Worm (Caenorhabditis elegans) whole organism, young adult: ENCODE data around the gene fbxc-19.

Experiments
- C17E4.6 ChIP-seq: fragments of 200-800 bp; sonication (Bioruptor generic); IDR thresholded peaks from 2 replicates; pipeline ENCODE4 v1.3.6; 2022; ENCODE audit warnings: missing genetic modification reagents, missing genetic modification characterization, missing compliant biosample characterization
- F22D6.2 ChIP-seq: sonication (generic microtip); optimal IDR thresholded peaks from 2 replicates; lab custom pipeline; 2016; ENCODE audit warnings: mild to moderate bottlenecking, missing genetic modification characterization, missing compliant biosample characterization
- F23B12.7 ChIP-seq: sonication (generic microtip); optimal IDR thresholded peaks from 2 replicates; lab custom pipeline; 2017; ENCODE audit warnings: missing genetic modification characterization, mild to moderate bottlenecking, missing compliant biosample characterization, antibody characterized with exemption, moderate library complexity; ENCODE audit not compliant: insufficient read depth
- F39B2.1 ChIP-seq: fragments of 200-800 bp; sonication (Bioruptor generic); IDR thresholded peaks from 2 replicates; pipeline ENCODE4 v1.3.6; 2022; ENCODE audit warnings: missing genetic modification reagents, missing genetic modification characterization, missing compliant biosample characterization
- F57A8.1 ChIP-seq: fragments of 200-800 bp; sonication (Bioruptor generic); optimal IDR thresholded peaks from 2 replicates; lab custom pipeline; 2018; ENCODE audit warnings: mild to moderate bottlenecking, missing genetic modification characterization, moderate library complexity, missing compliant biosample characterization
- T07F8.4 ChIP-seq: sonication (generic microtip); optimal IDR thresholded peaks from 2 replicates; lab custom pipeline; 2016; ENCODE audit warnings: mild to moderate bottlenecking, missing genetic modification characterization, moderate library complexity, missing compliant biosample characterization
- T26A5.8 ChIP-seq: sonication (generic microtip); optimal IDR thresholded peaks from 2 replicates; lab custom pipeline; 2016; ENCODE audit warnings: missing genetic modification characterization, missing compliant biosample characterization
- Y95B8A.8 ChIP-seq: fragments of 200-800 bp; sonication (Bioruptor generic); IDR thresholded peaks from 2 replicates; pipeline ENCODE4 v1.3.6; 2022; ENCODE audit warnings: missing genetic modification reagents, missing genetic modification characterization, missing compliant biosample characterization
- ZK185.1 ChIP-seq: sonication (generic microtip); optimal IDR thresholded peaks from 2 replicates; lab custom pipeline; 2016; ENCODE audit warnings: mild to moderate bottlenecking, missing genetic modification characterization, missing compliant biosample characterization; ENCODE audit not compliant: poor library complexity, severe bottlenecking
- attf-6 ChIP-seq: fragments of 200-800 bp; sonication (Bioruptor generic); IDR thresholded peaks from 2 replicates; pipeline ENCODE4 v1.3.6; 2022; ENCODE audit warnings: missing genetic modification reagents, missing genetic modification characterization, missing compliant biosample characterization
- ceh-100 ChIP-seq: fragments of 200-800 bp; sonication (Bioruptor generic); IDR thresholded peaks from 2 replicates; pipeline ENCODE4 v1.3.6; 2022; ENCODE audit warnings: missing genetic modification reagents, missing genetic modification characterization, missing compliant biosample characterization
- ceh-27 ChIP-seq: fragments of 200-800 bp; sonication (Bioruptor generic); optimal IDR thresholded peaks from 2 replicates; lab custom pipeline; 2018; ENCODE audit warnings: mild to moderate bottlenecking, missing genetic modification characterization, moderate library complexity, missing compliant biosample characterization
- ceh-40 ChIP-seq: fragments of 200-800 bp; sonication (Bioruptor generic); IDR thresholded peaks from 2 replicates; pipeline ENCODE4 v1.3.6; 2022; ENCODE audit warnings: missing genetic modification characterization, missing compliant biosample characterization
- dpff-1 ChIP-seq: sonication (generic microtip); optimal IDR thresholded peaks from 2 replicates; lab custom pipeline; 2017; ENCODE audit warnings: mild to moderate bottlenecking, missing genetic modification characterization, missing compliant biosample characterization
- egl-18 ChIP-seq: fragments of 200-800 bp; sonication (Bioruptor generic); IDR thresholded peaks from 2 replicates; pipeline ENCODE4 v1.3.6; 2022; ENCODE audit warnings: missing genetic modification reagents, missing genetic modification characterization, missing compliant biosample characterization
- ekl-4 ChIP-seq: fragments of 200-800 bp; sonication (Bioruptor generic); IDR thresholded peaks from 2 replicates; pipeline ENCODE4 v1.3.6; 2022; ENCODE audit warnings: missing genetic modification reagents, missing genetic modification characterization, missing compliant biosample characterization
- ets-4 ChIP-seq: fragments of 200-800 bp; sonication (Bioruptor generic); optimal IDR thresholded peaks from 2 replicates; lab custom pipeline; 2018; ENCODE audit warnings: mild to moderate bottlenecking, missing genetic modification characterization, missing compliant biosample characterization
- gei-17 ChIP-seq: fragments of 200-800 bp; sonication (Bioruptor generic); optimal IDR thresholded peaks from 2 replicates; lab custom pipeline; 2018; ENCODE audit warnings: mild to moderate bottlenecking, missing genetic modification characterization, missing compliant biosample characterization
- him-1 ChIP-seq: sonication (generic microtip); optimal IDR thresholded peaks from 2 replicates; lab custom pipeline; 2016; ENCODE audit warnings: missing genotype, missing genetic modification reagents, missing genetic modification characterization, missing compliant biosample characterization
- hrde-1 ChIP-seq: sonication (generic microtip); optimal IDR thresholded peaks from 2 replicates; lab custom pipeline; 2016; ENCODE audit warnings: missing genetic modification characterization, mild to moderate bottlenecking, missing compliant biosample characterization, moderate library complexity, missing genotype, missing genetic modification reagents, borderline replicate concordance
- hsf-1 ChIP-seq: fragments of 200-800 bp; sonication (Bioruptor generic); IDR thresholded peaks from 2 replicates; pipeline ENCODE4 v1.3.6; 2022; ENCODE audit warnings: missing genetic modification reagents, missing genetic modification characterization, missing compliant biosample characterization
- let-526 ChIP-seq: fragments of 200-800 bp; sonication (Bioruptor generic); IDR thresholded peaks from 2 replicates; pipeline ENCODE4 v1.3.6; 2022; ENCODE audit warnings: missing genetic modification reagents, missing genetic modification characterization, missing compliant biosample characterization
- lin-54 ChIP-seq: fragments of 200-800 bp; sonication (Bioruptor generic); optimal IDR thresholded peaks from 2 replicates; lab custom pipeline; 2018; ENCODE audit warnings: mild to moderate bottlenecking, missing genetic modification characterization, missing compliant biosample characterization
- lir-1 ChIP-seq: fragments of 200-800 bp; sonication (Bioruptor generic); conservative IDR thresholded peaks from 2 replicates; pipeline ENCODE4 v1.3.6; 2022; ENCODE audit warnings: missing genetic modification reagents, missing genetic modification characterization, missing compliant biosample characterization
- lsl-1 ChIP-seq: fragments of 200-800 bp; sonication (Bioruptor generic); optimal IDR thresholded peaks from 2 replicates; lab custom pipeline; 2018; ENCODE audit warnings: mild to moderate bottlenecking, missing genetic modification characterization, moderate library complexity, missing compliant biosample characterization
- madf-10 ChIP-seq: sonication (generic microtip); optimal IDR thresholded peaks from 2 replicates; lab custom pipeline; 2016; ENCODE audit warnings: mild to moderate bottlenecking, missing genetic modification characterization, missing compliant biosample characterization
- madf-6 ChIP-seq: fragments of 200-800 bp; sonication (Bioruptor generic); IDR thresholded peaks from 2 replicates; pipeline ENCODE4 v1.3.6; 2022; ENCODE audit warnings: missing genetic modification reagents, missing genetic modification characterization, missing compliant biosample characterization
- mes-4 ChIP-seq: sonication (generic microtip); optimal IDR thresholded peaks from 2 replicates; lab custom pipeline; 2016; ENCODE audit warnings: missing genotype, missing genetic modification characterization, missing compliant biosample characterization
- nfya-2 ChIP-seq: fragments of 200-800 bp; sonication (Bioruptor generic); IDR thresholded peaks from 2 replicates; pipeline ENCODE4 v1.3.6; 2022; ENCODE audit warnings: missing genetic modification reagents, missing genetic modification characterization, missing compliant biosample characterization
- nhr-179 ChIP-seq: sonication (generic microtip); optimal IDR thresholded peaks from 2 replicates; lab custom pipeline; 2016; ENCODE audit warnings: mild to moderate bottlenecking, missing genetic modification characterization, missing compliant biosample characterization
- rec-8 ChIP-seq, 2 experiments: sonication (generic microtip); optimal IDR thresholded peaks; 2 replicates each; lab custom pipeline; 2016; ENCODE audit warnings: mild to moderate bottlenecking in 2 of 2, missing genetic modification characterization in 2 of 2, missing genetic modification reagents in 2 of 2, missing genotype in 2 of 2, missing biosample characterization in 1 of 2, missing compliant biosample characterization in 1 of 2, moderate library complexity in 1 of 2
- snpc-1.1 ChIP-seq: sonication (generic microtip); optimal IDR thresholded peaks from 2 replicates; lab custom pipeline; 2017; ENCODE audit warnings: missing genetic modification characterization, mild to moderate bottlenecking, missing compliant biosample characterization, antibody characterized with exemption, moderate library complexity, missing genotype, missing genetic modification reagents; ENCODE audit not compliant: insufficient read depth
- snpc-3.4 ChIP-seq: sonication (generic microtip); optimal IDR thresholded peaks from 2 replicates; lab custom pipeline; 2017; ENCODE audit warnings: missing genetic modification characterization, mild to moderate bottlenecking, missing compliant biosample characterization, antibody characterized with exemption, moderate library complexity, missing genotype, missing genetic modification reagents
- snpc-4 ChIP-seq, 5 experiments: fragments of 150-350 bp in 1 of 5; sonication (generic microtip) in 4 of 5; optimal IDR thresholded peaks; 2 replicates each; lab custom pipeline; 2014 to 2018; ENCODE audit warnings: missing genetic modification characterization in 5 of 5, missing biosample characterization in 3 of 5, antibody characterized with exemption in 2 of 5, mild to moderate bottlenecking in 2 of 5, missing compliant biosample characterization in 2 of 5, missing genotype in 2 of 5, moderate library complexity in 2 of 5, missing genetic modification reagents in 1 of 5
- sptf-2 ChIP-seq: fragments of 200-800 bp; sonication (Bioruptor generic); optimal IDR thresholded peaks from 2 replicates; lab custom pipeline; 2018; ENCODE audit warnings: mild to moderate bottlenecking, missing genetic modification characterization, missing compliant biosample characterization
- tlf-1 ChIP-seq: fragments of 200-800 bp; sonication (Bioruptor generic); optimal IDR thresholded peaks from 2 replicates; lab custom pipeline; 2018; ENCODE audit warnings: mild to moderate bottlenecking, missing genetic modification characterization, missing compliant biosample characterization
- ztf-6 ChIP-seq: fragments of 200-800 bp; sonication (Bioruptor generic); IDR thresholded peaks from 2 replicates; pipeline ENCODE4 v1.3.6; 2022; ENCODE audit warnings: missing genetic modification reagents, missing genetic modification characterization, missing compliant biosample characterization

Gene fbxc-19

DNA sequence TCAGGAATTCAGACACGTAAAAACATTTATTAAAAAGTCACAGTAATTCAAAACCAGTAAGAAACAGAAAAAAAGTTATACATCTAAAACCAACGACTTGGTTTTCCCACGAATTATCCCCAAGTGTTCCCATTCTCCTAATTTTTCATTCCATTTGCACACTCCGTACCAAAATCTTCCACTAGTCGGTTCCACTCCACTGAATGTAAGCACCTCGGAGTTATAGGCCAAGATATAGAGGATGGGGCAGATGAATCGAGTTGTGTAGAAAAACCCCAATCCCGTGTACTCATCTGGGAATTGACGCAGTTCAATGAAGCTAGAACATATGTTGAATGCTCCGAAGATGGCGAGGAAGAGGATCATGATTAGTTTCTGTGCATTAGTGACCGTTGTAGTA is 33.1 kb upstream of the fbxc-19 start:
- TF ChIP-seq ztf-6, result no peak
- TF ChIP-seq hrde-1, result no peak
- TF ChIP-seq snpc-1.1 (tag; lab: Kevin White, UChicago), result no peak
- no peak for TF ChIP-seq sptf-2 (GFP tag; lab: Kevin White, UChicago)
- no peak for TF ChIP-seq F39B2.1 (GFP tag; lab: Robert Waterston, UW)
- no peak for TF ChIP-seq T26A5.8 (tag; lab: Kevin White, UChicago)
- TF ChIP-seq F23B12.7 (tag; lab: Kevin White, UChicago), result no peak
- no peak for TF ChIP-seq madf-6 (GFP tag; lab: Robert Waterston, UW)
- TF ChIP-seq rec-8 (tag; optimal IDR thresholded peaks at IDR 0.05; lab: Kevin White, UChicago), result no peak
- no peak for TF ChIP-seq attf-6 (GFP tag; lab: Robert Waterston, UW)
- no peak for TF ChIP-seq hsf-1 (GFP tag; lab: Robert Waterston, UW)
- no peak for TF ChIP-seq F22D6.2 (tag; lab: Kevin White, UChicago)
- TF ChIP-seq nhr-179, result no peak
- TF ChIP-seq him-1 (tag; lab: Kevin White, UChicago), result no peak
- TF ChIP-seq mes-4 (tag; lab: Kevin White, UChicago), result no peak
- TF ChIP-seq dpff-1 (tag; lab: Kevin White, UChicago), result no peak
- no peak for TF ChIP-seq T07F8.4 (tag; lab: Kevin White, UChicago)

DNA sequence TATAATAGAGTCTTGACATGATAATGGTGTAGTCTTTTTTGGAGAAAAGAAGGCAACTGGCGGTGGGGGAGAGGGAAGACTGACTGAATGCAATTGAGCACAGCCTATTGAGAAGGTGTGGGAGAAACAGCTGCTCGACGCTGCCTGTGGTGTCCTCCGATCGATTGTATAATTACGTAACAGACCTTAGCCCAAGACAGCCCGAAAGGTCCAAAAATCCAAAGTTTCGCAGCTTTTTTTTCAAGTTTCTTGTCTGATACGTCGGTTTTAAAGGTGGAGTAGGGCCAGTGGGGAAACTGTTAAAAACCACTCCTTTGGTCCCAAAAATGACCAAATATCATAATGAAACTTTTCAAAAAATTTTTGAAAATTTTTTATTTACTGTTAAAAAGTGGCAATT is 32.2 kb upstream of the fbxc-19 start, which contains the start of the genes C08F1.6 and fbxb-13:
TSS of gene C08F1.6 (minus strand) at position 101 of the 400 bp plus-strand sequence.
TSS of gene fbxb-13 (plus strand) at position 191 of the 400 bp plus-strand sequence.
- TF ChIP-seq lir-1 (GFP tag; lab: Robert Waterston, UW) (no peak), ceh-100 (GFP tag; lab: Robert Waterston, UW) (no peak), rec-8 (tag; optimal IDR thresholded peaks at IDR 0.05; lab: Kevin White, UChicago) (no peak), ZK185.1 (tag; lab: Kevin White, UChicago) (no peak), lsl-1 (GFP tag; lab: Kevin White, UChicago) (no peak), C17E4.6 (GFP tag; lab: Robert Waterston, UW) (no peak), snpc-4 (GFP tag; optimal IDR thresholded peaks at IDR 0.05; lab: Kevin White, UChicago) (no peak), snpc-4 (tag; optimal IDR thresholded peaks at IDR 0.05; lab: Kevin White, UChicago) (no peak), ceh-40 (GFP tag; lab: Robert Waterston, UW) (no peak), snpc-3.4 (tag; lab: Kevin White, UChicago) (no peak), madf-6 (GFP tag; lab: Robert Waterston, UW) (no peak), him-1 (tag; lab: Kevin White, UChicago) (no peak), madf-10 (tag; lab: Kevin White, UChicago) (no peak), ekl-4 (GFP tag; lab: Robert Waterston, UW) (no peak), lin-54 (GFP tag; lab: Kevin White, UChicago) (no peak)

DNA sequence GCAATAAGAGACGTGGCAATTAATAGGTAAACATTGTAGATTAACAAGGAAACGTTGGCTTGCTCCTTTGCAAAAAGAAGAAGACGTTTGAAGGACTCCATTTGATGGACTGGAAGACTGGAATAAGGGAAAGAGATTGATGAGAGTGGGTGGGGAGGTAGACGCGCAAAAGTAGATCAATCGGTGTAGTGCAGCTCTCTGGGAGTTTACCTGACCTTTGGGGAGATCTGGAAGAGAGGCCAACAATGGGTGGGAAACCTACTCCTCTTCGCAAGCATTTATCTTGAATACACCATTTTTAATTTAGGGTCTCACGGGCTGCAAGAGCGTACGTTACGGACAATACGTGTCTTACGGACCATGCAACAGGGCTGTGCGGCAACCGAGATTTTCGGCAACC is 13.9 kb upstream of the fbxc-19 start, which contains the start of gene C08F1.12:
TSS of gene C08F1.12 (minus strand) at position 101 of the 400 bp plus-strand sequence.
- TF ChIP-seq snpc-1.1 (tag; lab: Kevin White, UChicago) (no peak), ets-4 (GFP tag; lab: Kevin White, UChicago) (no peak), gei-17 (GFP tag; lab: Kevin White, UChicago) (no peak), madf-10 (tag; lab: Kevin White, UChicago) (no peak), Y95B8A.8 (GFP tag; lab: Robert Waterston, UW) (no peak), egl-18 (GFP tag; lab: Robert Waterston, UW) (no peak), F57A8.1 (GFP tag; lab: Kevin White, UChicago) (no peak), tlf-1 (GFP tag; lab: Kevin White, UChicago) (no peak), ceh-27 (no peak), snpc-3.4 (tag; lab: Kevin White, UChicago) (no peak), let-526 (GFP tag; lab: Robert Waterston, UW) (no peak), nfya-2 (GFP tag; lab: Robert Waterston, UW) (no peak)
- TF ChIP-seq, all 124 proteins: peak for 0
